Worm (Caenorhabditis elegans) whole organism, L1 larva: ENCODE results near the gene C24G6.8.

ENCODE experiments used
- C16A3.4 ChIP-seq: fragments of 150-350 bp; optimal IDR thresholded peaks from 2 replicates; lab custom pipeline; 2014; ENCODE audit warnings: missing biosample characterization, missing genetic modification characterization
- Y116A8C.19 ChIP-seq: sonication (generic microtip); optimal IDR thresholded peaks from 2 replicates; lab custom pipeline; 2016; ENCODE audit warnings: missing compliant biosample characterization, missing genetic modification characterization, borderline replicate concordance
- aha-1 ChIP-seq: fragments of 150-350 bp; optimal IDR thresholded peaks from 2 replicates; lab custom pipeline; 2014; ENCODE audit warnings: missing biosample characterization, missing genetic modification characterization
- alr-1 ChIP-seq: fragments of 200-800 bp; sonication (Bioruptor generic); optimal IDR thresholded peaks from 2 replicates; lab custom pipeline; 2018; ENCODE audit warnings: borderline replicate concordance, mild to moderate bottlenecking, missing genetic modification characterization, missing compliant biosample characterization
- ama-1 ChIP-seq: fragments of 150-350 bp; optimal IDR thresholded peaks from 2 replicates; lab custom pipeline; 2014
- blmp-1 ChIP-seq: fragments of 150-350 bp; optimal IDR thresholded peaks from 2 replicates; lab custom pipeline; 2014; ENCODE audit warnings: missing biosample characterization, missing genetic modification characterization
- ceh-63 ChIP-seq: fragments of 200-800 bp; sonication (Bioruptor generic); optimal IDR thresholded peaks from 2 replicates; lab custom pipeline; 2018; ENCODE audit warnings: mild to moderate bottlenecking, missing genetic modification characterization, missing compliant biosample characterization
- dsc-1 ChIP-seq: sonication (generic microtip); optimal IDR thresholded peaks from 2 replicates; lab custom pipeline; 2016; ENCODE audit warnings: mild to moderate bottlenecking, missing genetic modification characterization, missing compliant biosample characterization
- efl-1 ChIP-seq, 4 experiments: fragments of 150-350 bp; optimal IDR thresholded peaks in 3 of 4; peaks in 1 of 4; 1 replicate in 1 of 4; 2 replicates in 3 of 4; lab custom pipeline; 2014; ENCODE audit warnings: missing biosample characterization in 2 of 4, missing genetic modification characterization in 2 of 4, missing genetic modification reagents in 2 of 4
- efl-3 ChIP-seq: fragments of 200-800 bp; sonication (Bioruptor generic); optimal IDR thresholded peaks from 2 replicates; lab custom pipeline; 2018; ENCODE audit warnings: mild to moderate bottlenecking, missing genetic modification characterization, missing compliant biosample characterization
- egl-27 ChIP-seq, 2 experiments: fragments of 150-350 bp in 1 of 2; sonication (generic microtip); optimal IDR thresholded peaks; 3 replicates each; lab custom pipeline; 2017 to 2018; ENCODE audit warnings: missing biosample characterization in 2 of 2, missing genetic modification characterization in 2 of 2, missing genetic modification reagents in 2 of 2
- ets-5 ChIP-seq: fragments of 200-800 bp; sonication (Bioruptor generic); IDR thresholded peaks from 2 replicates; pipeline ENCODE4 v1.3.6; 2022; ENCODE audit warnings: missing genetic modification characterization, missing compliant biosample characterization
- fkh-10 ChIP-seq: sonication (generic microtip); optimal IDR thresholded peaks from 2 replicates; lab custom pipeline; 2017; ENCODE audit warnings: missing biosample characterization, missing genetic modification reagents, missing genetic modification characterization
- fkh-4 ChIP-seq: sonication (generic microtip); optimal IDR thresholded peaks from 2 replicates; lab custom pipeline; 2016; ENCODE audit warnings: missing compliant biosample characterization, missing genetic modification characterization, borderline replicate concordance
- fkh-8 ChIP-seq: sonication (generic microtip); optimal IDR thresholded peaks from 2 replicates; lab custom pipeline; 2016; ENCODE audit warnings: mild to moderate bottlenecking, missing genetic modification characterization, missing compliant biosample characterization
- fos-1 ChIP-seq: fragments of 150-350 bp; optimal IDR thresholded peaks from 2 replicates; lab custom pipeline; 2014; ENCODE audit warnings: missing biosample characterization, missing genetic modification characterization
- hpl-2 ChIP-seq: fragments of 150-350 bp; optimal IDR thresholded peaks from 2 replicates; lab custom pipeline; 2014; ENCODE audit warnings: missing biosample characterization, missing genetic modification reagents, missing genetic modification characterization
- irx-1 ChIP-seq: sonication (generic microtip); optimal IDR thresholded peaks from 2 replicates; lab custom pipeline; 2016; ENCODE audit warnings: missing genetic modification characterization, missing compliant biosample characterization
- lin-14 ChIP-seq: fragments of 200-800 bp; sonication (Bioruptor generic); optimal IDR thresholded peaks from 2 replicates; lab custom pipeline; 2018; ENCODE audit warnings: mild to moderate bottlenecking, missing genetic modification characterization, moderate library complexity, missing compliant biosample characterization
- lin-15B ChIP-seq: fragments of 150-350 bp; sonication (generic microtip); optimal IDR thresholded peaks from 3 replicates; lab custom pipeline; 2014; ENCODE audit warnings: missing biosample characterization, missing genetic modification characterization
- lin-35 ChIP-seq, 2 experiments: fragments of 150-350 bp; optimal IDR thresholded peaks; 2 replicates each; lab custom pipeline; 2014; ENCODE audit warnings: missing biosample characterization in 2 of 2, missing genetic modification characterization in 2 of 2, missing genetic modification reagents in 2 of 2
- lin-39 ChIP-seq: fragments of 150-350 bp; optimal IDR thresholded peaks from 2 replicates; lab custom pipeline; 2014; ENCODE audit warnings: missing biosample characterization, missing genetic modification reagents, missing genetic modification characterization
- lsy-2 ChIP-seq, 2 experiments: fragments of 150-350 bp; optimal IDR thresholded peaks; 2 replicates each; lab custom pipeline; 2014; ENCODE audit warnings: missing biosample characterization in 2 of 2, missing genetic modification characterization in 2 of 2
- mdl-1 ChIP-seq, 2 experiments: fragments of 150-350 bp; optimal IDR thresholded peaks; 2 replicates each; lab custom pipeline; 2014 to 2017; ENCODE audit warnings: missing biosample characterization in 2 of 2, missing genetic modification characterization in 2 of 2, inconsistent platforms in 1 of 2
- nhr-11 ChIP-seq: fragments of 150-350 bp; optimal IDR thresholded peaks from 2 replicates; lab custom pipeline; 2014; ENCODE audit warnings: missing biosample characterization, missing genetic modification characterization
- nhr-12 ChIP-seq: sonication (generic microtip); optimal IDR thresholded peaks from 2 replicates; lab custom pipeline; 2017; ENCODE audit warnings: missing biosample characterization, missing genetic modification characterization
- nhr-19 ChIP-seq: fragments of 200-800 bp; sonication (Bioruptor generic); conservative IDR thresholded peaks from 2 replicates; pipeline ENCODE4 v1.3.6; 2022; ENCODE audit warnings: missing genetic modification characterization, missing compliant biosample characterization
- nhr-20 ChIP-seq: sonication (generic microtip); optimal IDR thresholded peaks from 2 replicates; lab custom pipeline; 2016; ENCODE audit warnings: mild to moderate bottlenecking, missing genetic modification characterization, missing compliant biosample characterization
- nhr-28 ChIP-seq: fragments of 150-350 bp; optimal IDR thresholded peaks from 2 replicates; lab custom pipeline; 2014; ENCODE audit warnings: missing biosample characterization, missing genetic modification characterization
- nhr-47 ChIP-seq: sonication (generic microtip); optimal IDR thresholded peaks from 2 replicates; lab custom pipeline; 2016; ENCODE audit warnings: mild to moderate bottlenecking, missing genetic modification characterization, moderate library complexity, missing compliant biosample characterization
- nhr-76 ChIP-seq: sonication (generic microtip); optimal IDR thresholded peaks from 2 replicates; lab custom pipeline; 2017; ENCODE audit warnings: missing biosample characterization, missing genetic modification characterization
- nhr-77 ChIP-seq: fragments of 150-350 bp; optimal IDR thresholded peaks from 2 replicates; lab custom pipeline; 2014; ENCODE audit warnings: missing biosample characterization, missing genetic modification characterization
- nhr-84 ChIP-seq: sonication (generic microtip); optimal IDR thresholded peaks from 2 replicates; lab custom pipeline; 2017; ENCODE audit warnings: missing biosample characterization, missing genetic modification characterization
- nhr-85 ChIP-seq: sonication (generic microtip); peaks from one replicate; lab custom pipeline; 2016; ENCODE audit warnings: missing genetic modification characterization, inconsistent platforms, missing compliant biosample characterization
- nhr-90 ChIP-seq: sonication (generic microtip); optimal IDR thresholded peaks from 2 replicates; lab custom pipeline; 2016; ENCODE audit warnings: mild to moderate bottlenecking, missing genetic modification characterization, missing compliant biosample characterization; ENCODE audit not compliant: poor library complexity
- pag-3 ChIP-seq: sonication (generic microtip); optimal IDR thresholded peaks from 2 replicates; lab custom pipeline; 2017; ENCODE audit warnings: missing genetic modification characterization, mild to moderate bottlenecking, missing compliant biosample characterization, antibody characterized with exemption, borderline replicate concordance; ENCODE audit not compliant: insufficient read depth
- pax-3 ChIP-seq: fragments of 200-800 bp; sonication (Bioruptor generic); optimal IDR thresholded peaks from 2 replicates; lab custom pipeline; 2018; ENCODE audit warnings: mild to moderate bottlenecking, missing genetic modification characterization, moderate library complexity, missing compliant biosample characterization
- pqm-1 ChIP-seq: sonication (generic microtip); optimal IDR thresholded peaks from 3 replicates; lab custom pipeline; 2017; ENCODE audit warnings: missing biosample characterization, missing genetic modification characterization
- rnt-1 ChIP-seq: sonication (generic microtip); optimal IDR thresholded peaks from 2 replicates; lab custom pipeline; 2016; ENCODE audit warnings: mild to moderate bottlenecking, missing genetic modification characterization, moderate library complexity, missing compliant biosample characterization
- skn-1 ChIP-seq: fragments of 150-350 bp; optimal IDR thresholded peaks from 2 replicates; lab custom pipeline; 2014; ENCODE audit warnings: missing biosample characterization, missing genetic modification characterization
- snu-23 ChIP-seq: sonication (generic microtip); optimal IDR thresholded peaks from 2 replicates; lab custom pipeline; 2016; ENCODE audit warnings: missing genetic modification characterization, missing compliant biosample characterization
- sptf-1 ChIP-seq: fragments of 150-350 bp; optimal IDR thresholded peaks from 2 replicates; lab custom pipeline; 2014; ENCODE audit warnings: missing biosample characterization, missing genetic modification characterization
- tlp-1 ChIP-seq: fragments of 150-350 bp; optimal IDR thresholded peaks from 2 replicates; lab custom pipeline; 2014; ENCODE audit warnings: missing biosample characterization, missing genetic modification characterization
- unc-30 ChIP-seq: sonication (generic microtip); optimal IDR thresholded peaks from 2 replicates; lab custom pipeline; 2017; ENCODE audit warnings: missing biosample characterization, missing genetic modification characterization
- unc-62 ChIP-seq: fragments of 150-350 bp; optimal IDR thresholded peaks from 2 replicates; lab custom pipeline; 2014; ENCODE audit warnings: missing biosample characterization, missing genetic modification reagents, missing genetic modification characterization
- unc-86 ChIP-seq: sonication (generic microtip); optimal IDR thresholded peaks from 2 replicates; lab custom pipeline; 2016; ENCODE audit warnings: missing genetic modification characterization, missing compliant biosample characterization
- unc-98 ChIP-seq: fragments of 200-800 bp; sonication (Bioruptor generic); IDR thresholded peaks from 2 replicates; pipeline ENCODE4 v1.3.6; 2022; ENCODE audit warnings: missing genetic modification characterization, missing compliant biosample characterization
- xbp-1 ChIP-seq: sonication (generic microtip); optimal IDR thresholded peaks from 2 replicates; lab custom pipeline; 2016; ENCODE audit warnings: missing genetic modification characterization, missing compliant biosample characterization

The C24G6.8 gene

ce11 chrV:5527694-5528093, 8.0 kb downstream of the C24G6.8 start:
- TF ChIP-seq unc-98 = no peak
- TF ChIP-seq pax-3 (tag; lab: Kevin White, UChicago) = no peak
- TF ChIP-seq nhr-12 (tag; lab: Kevin White, UChicago) = no peak
- no peak for TF ChIP-seq skn-1
- no peak for TF ChIP-seq egl-27 (tag; optimal IDR thresholded peaks at IDR 0.05; lab: Kevin White, UChicago)
- no peak for TF ChIP-seq nhr-47 (tag; lab: Kevin White, UChicago)
- TF ChIP-seq sptf-1 (tag; lab: Kevin White, UChicago) = no peak
- no peak for TF ChIP-seq unc-62
- TF ChIP-seq lin-39 (tag; lab: Kevin White, UChicago) = no peak
- TF ChIP-seq hpl-2 = no peak
- no peak for TF ChIP-seq nhr-11 (tag; lab: Kevin White, UChicago)
- TF ChIP-seq unc-30 (tag; lab: Kevin White, UChicago) = no peak
- TF ChIP-seq, all 84 proteins: peak for 0

ce11 chrV:5525208-5525607, 10.5 kb downstream of the C24G6.8 start:
- TF ChIP-seq alr-1 = no peak
- no peak for TF ChIP-seq xbp-1 (tag; lab: Kevin White, UChicago)
- no peak for TF ChIP-seq blmp-1 (tag; lab: Kevin White, UChicago)
- TF ChIP-seq lin-35 (GFP tag; optimal IDR thresholded peaks at IDR 0.05; lab: Kevin White, UChicago) = no peak
- TF ChIP-seq mdl-1 (tag; optimal IDR thresholded peaks at IDR 0.05; lab: Kevin White, UChicago) = no peak
- no peak for TF ChIP-seq Y116A8C.19 (tag; lab: Kevin White, UChicago)
- no peak for TF ChIP-seq unc-86
- no peak for TF ChIP-seq nhr-47 (tag; lab: Kevin White, UChicago)
- no peak for TF ChIP-seq pqm-1
- no peak for TF ChIP-seq nhr-90
- no peak for TF ChIP-seq nhr-84 (tag; lab: Kevin White, UChicago)
- no peak for TF ChIP-seq pag-3 (tag; lab: Kevin White, UChicago)
- TF ChIP-seq lin-15B (tag; lab: Kevin White, UChicago) = no peak
- no peak for TF ChIP-seq fkh-8 (tag; lab: Kevin White, UChicago)
- TF ChIP-seq fos-1 = no peak
- no peak for TF ChIP-seq nhr-28 (tag; lab: Kevin White, UChicago)
- no peak for TF ChIP-seq lin-39 (tag; lab: Kevin White, UChicago)
- TF ChIP-seq efl-3 (GFP tag; lab: Kevin White, UChicago) = no peak
- TF ChIP-seq fkh-4 (tag; lab: Kevin White, UChicago) = no peak
- no peak for TF ChIP-seq ets-5 (GFP tag; lab: Robert Waterston, UW)

DNA sequence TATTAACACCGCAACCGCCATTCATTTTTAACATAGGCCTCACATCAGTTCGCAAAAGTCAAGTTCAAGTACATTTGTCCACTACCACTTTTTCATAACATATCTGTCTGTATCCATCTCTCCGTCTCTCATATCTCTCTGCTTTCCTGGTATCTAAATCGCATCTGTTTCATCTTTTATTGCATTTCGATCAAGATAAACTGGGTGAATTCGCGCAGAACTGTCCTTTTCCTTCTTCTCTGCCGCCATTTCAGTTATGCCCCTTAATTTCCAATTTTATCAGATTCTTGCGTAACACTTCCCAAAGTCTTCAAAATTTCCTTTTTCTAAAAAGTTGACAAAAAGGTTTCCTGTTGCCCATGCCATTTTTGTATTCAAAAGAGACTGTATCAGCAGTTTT, 12.4 kb downstream of the C24G6.8 start:
- TF ChIP-seq pax-3 (tag; lab: Kevin White, UChicago) (no peak), tlp-1 (no peak), lsy-2 (tag; optimal IDR thresholded peaks at IDR 0.05; lab: Kevin White, UChicago) (peak in 1 of 2 experiments; percentile 8), lin-14 (peak; percentile 76), fkh-10 (GFP tag; lab: Kevin White, UChicago) (no peak), unc-62 (no peak), aha-1 (tag; lab: Kevin White, UChicago) (no peak), hpl-2 (no peak), dsc-1 (tag; lab: Kevin White, UChicago) (no peak), nhr-85 (tag; lab: Kevin White, UChicago) (peak; percentile 93), ama-1 (no peak), efl-1 (optimal IDR thresholded peaks at IDR 0.05; lab: Kevin White, UChicago) (no peak), efl-1 (GFP tag; optimal IDR thresholded peaks at IDR 0.05 in 1 of 2; lab: Kevin White, UChicago) (peak in 1 of 2 experiments; percentile 43), nhr-20 (tag; lab: Kevin White, UChicago) (no peak), rnt-1 (tag; lab: Kevin White, UChicago) (peak; percentile 13), blmp-1 (tag; lab: Kevin White, UChicago) (peak; percentile 83), irx-1 (tag; lab: Kevin White, UChicago) (no peak), nhr-19 (no peak), nhr-77 (tag; lab: Kevin White, UChicago) (no peak), C16A3.4 (no peak), nhr-76 (tag; lab: Kevin White, UChicago) (no peak), snu-23 (GFP tag; lab: Kevin White, UChicago) (peak; percentile 14), ceh-63 (no peak), nhr-84 (tag; lab: Kevin White, UChicago) (no peak)
